Worm (Caenorhabditis elegans): ENCODE results near the gene ugt-37.

Gene ugt-37

ce11 chrV:7147370-7147769, 2.3 kb upstream of the ugt-37 start, which contains the start of gene ugt-38:
Gene ugt-38, minus strand, starts transcription at chrV:7147470.
- TF ChIP-seq unc-62 (GFP tag; optimal IDR thresholded peaks at IDR 0.05): no peak

DNA sequence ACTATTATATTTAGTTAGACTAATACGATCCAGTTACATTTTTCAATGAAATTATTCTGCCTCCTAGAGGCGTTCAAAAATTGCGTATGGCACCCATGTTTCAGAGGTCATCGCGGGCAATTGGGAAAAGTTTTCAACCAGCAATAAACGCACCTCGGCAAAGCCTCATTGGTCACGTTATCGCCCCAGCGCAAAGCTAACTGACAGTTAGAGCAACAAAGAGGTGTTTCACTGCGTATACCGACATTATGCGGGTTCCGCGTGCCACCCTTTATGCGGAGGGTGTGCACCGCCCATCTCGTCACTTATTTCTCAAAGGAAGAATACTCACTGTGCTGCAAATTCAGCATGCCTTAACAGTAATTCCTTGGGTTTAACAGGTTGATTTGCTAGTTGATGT, 2.5 kb downstream of the ugt-37 start:
- no peak for TF ChIP-seq unc-62 (GFP tag; optimal IDR thresholded peaks at IDR 0.05)

- TF ChIP-seq unc-62 (GFP tag; optimal IDR thresholded peaks at IDR 0.05): no peak
Observed at ce11 chrV:7141864-7142263, 3.3 kb downstream of the ugt-37 start, which contains the start of gene ugt-40. Gene ugt-40, minus strand, starts transcription at chrV:7141964.

DNA sequence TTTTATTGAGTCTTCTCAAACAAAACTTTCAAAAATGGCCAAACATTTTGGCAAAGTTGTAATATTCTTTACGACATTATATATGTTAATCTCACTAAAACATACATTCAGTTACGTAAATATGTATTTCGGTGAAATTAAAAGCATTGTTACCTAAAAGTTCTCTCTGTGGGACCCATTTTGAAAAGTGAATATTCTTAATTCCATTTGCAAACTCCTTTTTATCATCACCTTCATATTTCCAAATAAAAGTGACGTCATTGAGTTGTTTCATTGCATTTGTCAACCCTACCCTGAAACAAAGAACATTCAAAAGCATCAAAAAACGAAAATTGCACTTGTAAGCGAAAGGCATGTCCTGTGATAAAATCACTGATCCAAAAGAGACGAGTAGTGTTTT, 4.8 kb downstream of the ugt-37 start:
- TF ChIP-seq unc-62 (GFP tag; optimal IDR thresholded peaks at IDR 0.05): no peak

DNA sequence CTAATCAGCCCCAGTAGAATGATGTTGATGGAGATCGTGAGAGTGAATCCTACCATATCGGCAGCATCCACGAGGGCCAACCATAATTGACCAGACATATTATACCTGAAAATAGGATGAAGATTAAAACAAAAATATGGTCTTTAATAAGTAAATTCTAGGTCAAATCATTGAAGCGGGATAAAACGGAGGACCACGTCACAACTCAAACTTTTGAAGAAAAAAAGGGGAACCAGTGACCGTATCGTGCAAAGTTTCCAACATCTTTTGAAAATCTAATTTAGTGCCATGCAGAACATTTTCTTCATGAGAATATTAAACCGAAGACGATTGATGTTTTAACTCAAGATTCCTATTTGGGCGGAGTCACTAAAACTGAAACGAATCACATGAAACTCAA, 6.8 kb downstream of the ugt-37 start, which contains the start of gene str-112:
str-112 (minus strand) TSS at position 101 of the 400 bp plus-strand sequence.
- TF ChIP-seq unc-62 (GFP tag; optimal IDR thresholded peaks at IDR 0.05): no peak

- TF ChIP-seq unc-62 (GFP tag; optimal IDR thresholded peaks at IDR 0.05): no peak
Observed at ce11 chrV:7136859-7137258, 8.3 kb downstream of the ugt-37 start.

ce11 chrV:7133963-7134362, 11.2 kb downstream of the ugt-37 start, which contains the start of gene F10D2.16:
Gene F10D2.16, plus strand, starts transcription at chrV:7134263.
- TF ChIP-seq unc-62 (GFP tag; optimal IDR thresholded peaks at IDR 0.05): no peak

ce11 chrV:7132248-7132647, 12.9 kb downstream of the ugt-37 start, which contains the start of gene sre-10:
Gene sre-10, plus strand, starts transcription at chrV:7132548.
- no peak for TF ChIP-seq unc-62 (GFP tag; optimal IDR thresholded peaks at IDR 0.05)

DNA sequence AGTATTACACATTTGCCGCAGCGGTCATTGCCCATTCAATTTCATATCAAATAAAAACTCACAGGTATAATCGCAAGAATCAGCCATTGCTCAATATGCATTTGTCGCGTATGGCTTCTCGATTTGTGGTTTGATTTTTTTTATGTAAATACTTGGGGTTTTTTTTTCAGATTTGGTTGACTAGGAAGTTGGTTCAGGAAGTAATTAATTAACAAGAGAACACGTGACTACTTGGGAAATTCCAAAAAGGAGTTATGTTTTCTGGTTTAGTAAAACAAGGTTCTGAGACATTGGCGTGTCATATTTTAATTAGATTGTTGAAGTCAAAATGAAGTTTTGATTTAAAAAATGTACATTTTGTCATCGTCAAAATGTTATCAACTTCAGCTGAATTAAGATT, 14.1 kb downstream of the ugt-37 start, which contains the start of gene srx-36:
srx-36 (minus strand) TSS at position 101 of the 400 bp plus-strand sequence.
- no peak for TF ChIP-seq unc-62 (GFP tag; optimal IDR thresholded peaks at IDR 0.05)

DNA sequence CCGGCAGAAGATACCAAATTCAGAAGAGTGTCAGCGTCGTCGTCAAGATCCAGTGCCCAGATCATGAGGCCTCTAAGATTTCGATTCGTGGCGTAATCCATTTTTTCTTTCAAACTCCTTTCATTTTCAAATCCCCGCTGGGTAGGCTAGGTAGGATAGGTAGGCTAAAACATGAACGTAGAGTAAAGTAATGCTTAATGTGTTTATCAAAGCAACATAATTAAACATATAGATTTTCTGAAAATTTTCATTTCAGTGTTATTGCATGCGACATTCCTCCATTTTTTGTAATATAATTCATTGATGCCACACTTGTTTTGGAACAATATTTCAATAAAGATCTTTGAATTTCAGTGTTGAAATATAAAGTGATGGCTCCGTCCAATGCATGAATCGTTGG, 15.7 kb downstream of the ugt-37 start, which contains the start of gene T01C4.8:
T01C4.8 (minus strand) TSS at position 101 of the 400 bp plus-strand sequence.
- no peak for TF ChIP-seq unc-62 (GFP tag; optimal IDR thresholded peaks at IDR 0.05)

ce11 chrV:7123979-7124378, 21.1 kb downstream of the ugt-37 start:
- no peak for TF ChIP-seq unc-62 (GFP tag; optimal IDR thresholded peaks at IDR 0.05)

DNA sequence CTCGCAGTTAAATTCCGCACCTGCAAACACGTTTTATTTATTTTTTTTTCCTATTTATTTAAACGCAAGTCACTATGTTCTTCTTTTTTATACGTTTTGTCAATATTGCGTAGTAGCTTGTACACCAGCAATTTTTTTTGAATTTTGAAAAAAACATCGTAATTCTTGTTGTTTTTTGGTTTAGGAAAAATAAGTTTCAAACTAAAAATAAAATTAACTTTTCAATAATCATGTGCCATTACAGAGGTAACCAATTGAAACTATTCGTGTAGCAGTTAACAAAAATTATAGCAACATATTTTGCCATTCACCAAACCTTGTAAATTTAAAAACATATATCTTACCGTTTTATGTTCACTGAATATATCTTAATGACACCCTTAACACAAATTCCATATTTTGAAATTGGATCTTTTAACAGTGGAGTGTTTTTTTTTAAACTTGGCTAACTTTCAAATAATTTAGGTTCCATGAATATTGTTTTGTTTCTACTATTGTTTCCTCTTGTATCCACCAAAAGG, 21.9 kb downstream of the ugt-37 start, which contains the start of gene lmd-5:
lmd-5 (plus strand) TSS at position 471 of the 521 bp plus-strand sequence.
- no peak for TF ChIP-seq unc-62 (GFP tag; optimal IDR thresholded peaks at IDR 0.05)

DNA sequence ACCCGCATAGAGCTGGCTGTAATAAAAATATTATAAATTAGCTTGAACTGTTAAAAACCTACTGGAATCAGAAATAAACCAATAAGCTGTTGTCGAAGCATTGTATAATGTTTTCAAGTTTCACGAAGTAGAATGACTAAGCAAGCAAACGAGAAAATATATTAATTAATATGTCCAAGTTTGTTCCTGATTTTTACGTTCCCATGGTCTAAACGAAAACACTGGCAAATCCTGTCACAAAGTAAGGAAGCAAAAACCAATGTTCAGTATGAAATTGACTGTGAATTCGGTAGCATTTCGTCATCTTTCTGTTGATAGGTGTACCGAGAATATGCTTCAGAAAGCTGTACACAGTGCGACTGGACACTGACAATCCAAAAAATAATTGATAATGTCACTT, 24.9 kb downstream of the ugt-37 start, which contains the start of gene srx-34:
srx-34 (minus strand) TSS at position 101 of the 400 bp plus-strand sequence.
- no peak for TF ChIP-seq unc-62 (GFP tag; optimal IDR thresholded peaks at IDR 0.05)

DNA sequence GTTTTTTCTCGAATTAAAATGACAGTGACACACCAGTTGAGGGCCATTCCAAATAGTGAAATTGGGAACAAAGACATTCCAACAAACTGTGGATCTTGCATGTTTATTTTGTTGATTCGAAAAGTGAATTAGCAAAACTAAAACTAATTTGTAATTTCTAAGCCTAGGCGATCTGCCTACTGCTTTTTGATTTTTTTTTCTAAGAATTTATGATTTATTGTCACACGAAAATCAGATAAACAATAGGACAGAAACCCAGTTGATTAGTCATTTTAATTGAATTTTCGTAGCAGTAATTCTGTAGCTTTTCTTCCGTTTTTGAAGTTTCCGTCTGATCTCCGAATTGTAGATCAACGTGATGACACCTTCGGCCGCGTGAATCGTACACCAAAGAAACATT, 26.3 kb downstream of the ugt-37 start, which contains the start of gene srx-33:
srx-33 (minus strand) TSS at position 101 of the 400 bp plus-strand sequence.
- TF ChIP-seq unc-62 (GFP tag; optimal IDR thresholded peaks at IDR 0.05): no peak

DNA sequence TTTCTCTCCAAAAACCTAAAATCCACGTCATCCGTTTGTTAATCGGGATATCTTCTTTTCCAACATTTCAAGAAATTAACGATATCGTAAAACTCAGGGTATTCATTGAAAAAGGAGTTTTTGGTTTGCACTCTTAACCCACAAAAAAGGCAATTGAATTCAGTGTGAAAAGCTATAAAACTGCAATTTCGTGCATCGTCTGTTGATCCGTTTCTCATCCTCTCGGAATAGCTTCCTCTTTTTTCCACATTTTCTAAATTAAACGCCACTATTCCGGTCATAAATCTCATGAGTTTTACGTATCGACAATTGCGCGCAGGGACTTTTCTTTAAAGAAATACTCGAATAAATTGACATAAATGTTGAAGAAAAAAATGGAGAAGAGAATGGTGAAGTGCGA, 32.9 kb downstream of the ugt-37 start:
- no peak for TF ChIP-seq unc-62 (GFP tag; optimal IDR thresholded peaks at IDR 0.05)

ce11 chrV:7111276-7111675, 33.8 kb downstream of the ugt-37 start:
- no peak for TF ChIP-seq unc-62 (GFP tag; optimal IDR thresholded peaks at IDR 0.05)

DNA sequence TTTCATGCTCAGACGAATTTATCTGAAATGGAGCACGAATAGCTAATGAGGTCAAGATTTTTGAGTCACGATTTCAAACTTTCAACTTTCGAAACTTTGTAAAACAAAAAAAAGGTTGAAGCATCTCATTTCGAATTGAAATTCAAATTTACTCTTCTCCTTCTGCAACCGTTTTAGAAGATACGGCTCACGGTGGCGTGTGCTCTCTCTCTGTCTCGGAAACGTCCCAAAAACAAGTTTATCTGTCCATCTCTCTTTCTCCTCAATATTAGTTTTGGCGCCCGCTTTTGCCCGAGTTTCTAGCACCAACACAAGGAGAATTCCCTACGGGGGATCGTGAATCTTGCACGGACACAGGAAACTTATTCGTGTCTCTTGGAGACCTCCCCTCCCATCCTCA, 34.7 kb downstream of the ugt-37 start:
- TF ChIP-seq unc-62 (GFP tag; optimal IDR thresholded peaks at IDR 0.05): no peak

Measured in whole organism, dauer.